Fruit fly (Drosophila melanogaster) whole organism, embryonic: Measurements from ENCODE around the gene CG15014.

ENCODE experiments used
- CG12299 ChIP-seq: fragments of 200-800 bp; sonication (Bioruptor generic); optimal IDR thresholded peaks from 2 replicates; lab custom pipeline; 2018; ENCODE audit warnings: missing biosample characterization, mild to moderate bottlenecking, missing genetic modification characterization
- CG13287 ChIP-seq: fragments of 200-800 bp; sonication (Bioruptor generic); IDR thresholded peaks from 2 replicates; pipeline ENCODE4 v1.3.6; 2022; ENCODE audit warnings: missing biosample characterization, missing genetic modification characterization; ENCODE audit not compliant: partially characterized antibody
- CG15479 ChIP-seq: fragments of 200-800 bp; sonication (Bioruptor generic); optimal IDR thresholded peaks from 3 replicates; lab custom pipeline; 2019; ENCODE audit warnings: missing biosample characterization, mild to moderate bottlenecking, missing genetic modification characterization, moderate library complexity
- CG17568 ChIP-seq: fragments of 200-800 bp; sonication (Bioruptor generic); optimal IDR thresholded peaks from 2 replicates; lab custom pipeline; 2018; ENCODE audit warnings: missing biosample characterization, mild to moderate bottlenecking, missing genetic modification characterization, moderate library complexity
- CG1792 ChIP-seq: fragments of 200-800 bp; sonication (Bioruptor generic); optimal IDR thresholded peaks from 2 replicates; lab custom pipeline; 2016; ENCODE audit warnings: missing biosample characterization, missing genetic modification characterization
- CG18619 ChIP-seq: fragments of 200-800 bp; sonication (Bioruptor generic); optimal IDR thresholded peaks from 3 replicates; lab custom pipeline; 2017; ENCODE audit warnings: missing biosample characterization, mild to moderate bottlenecking, missing genetic modification characterization
- CG2116 ChIP-seq: fragments of 200-800 bp; sonication (Bioruptor generic); optimal IDR thresholded peaks from 3 replicates; lab custom pipeline; 2018; ENCODE audit warnings: missing biosample characterization, mild to moderate bottlenecking, missing genetic modification characterization
- CG2129 ChIP-seq: fragments of 200-800 bp; sonication (Bioruptor generic); IDR thresholded peaks from 2 replicates; pipeline ENCODE4 v1.3.6; 2022; ENCODE audit warnings: missing biosample characterization, missing genetic modification characterization; ENCODE audit not compliant: partially characterized antibody
- CG2678 ChIP-seq: fragments of 200-800 bp; sonication (Bioruptor generic); optimal IDR thresholded peaks from 3 replicates; lab custom pipeline; 2019; ENCODE audit warnings: missing biosample characterization, mild to moderate bottlenecking, missing genetic modification characterization, moderate library complexity
- CG2875 ChIP-seq: fragments of 200-800 bp; sonication (Bioruptor generic); optimal IDR thresholded peaks from 2 replicates; lab custom pipeline; 2017; ENCODE audit warnings: missing biosample characterization, mild to moderate bottlenecking, missing genetic modification characterization, missing genetic modification reagents
- CG31365 ChIP-seq: fragments of 200-800 bp; sonication (Bioruptor generic); optimal IDR thresholded peaks from 2 replicates; lab custom pipeline; 2018; ENCODE audit warnings: missing biosample characterization, mild to moderate bottlenecking, missing genetic modification characterization
- CG34224 ChIP-seq: fragments of 200-800 bp; sonication (Bioruptor generic); IDR thresholded peaks from 3 replicates; pipeline ENCODE4 v1.3.6; 2022; ENCODE audit warnings: missing biosample characterization, missing genetic modification characterization; ENCODE audit not compliant: partially characterized antibody
- CG4617 ChIP-seq: fragments of 200-800 bp; sonication (Bioruptor generic); optimal IDR thresholded peaks from 3 replicates; lab custom pipeline; 2016; ENCODE audit warnings: missing biosample characterization, missing genetic modification characterization, borderline replicate concordance
- CG4820 ChIP-seq: fragments of 200-800 bp; sonication (Bioruptor generic); optimal IDR thresholded peaks from 3 replicates; lab custom pipeline; 2016; ENCODE audit warnings: missing biosample characterization, missing genetic modification characterization
- CG5245 ChIP-seq: fragments of 200-800 bp; sonication (Bioruptor generic); optimal IDR thresholded peaks from 3 replicates; lab custom pipeline; 2016; ENCODE audit warnings: missing biosample characterization, missing genetic modification characterization
- CG5953 ChIP-seq: fragments of 200-800 bp; sonication (Bioruptor generic); IDR thresholded peaks from 2 replicates; pipeline ENCODE4 v1.3.6; 2022; ENCODE audit warnings: missing biosample characterization, missing genetic modification characterization
- CG7963 ChIP-seq: fragments of 200-800 bp; sonication (Bioruptor generic); IDR thresholded peaks from 3 replicates; pipeline ENCODE4 v1.3.6; 2022; ENCODE audit warnings: missing biosample characterization, missing genetic modification characterization; ENCODE audit not compliant: partially characterized antibody
- CG8281 ChIP-seq: fragments of 200-800 bp; sonication (Bioruptor generic); optimal IDR thresholded peaks from 2 replicates; lab custom pipeline; 2018; ENCODE audit warnings: missing biosample characterization, mild to moderate bottlenecking, missing genetic modification characterization, moderate library complexity
- CG8944 ChIP-seq: fragments of 200-800 bp; sonication (Bioruptor generic); optimal IDR thresholded peaks from 3 replicates; lab custom pipeline; 2016; ENCODE audit warnings: missing biosample characterization, missing genetic modification characterization
- CG9609 ChIP-seq: fragments of 200-800 bp; sonication (Bioruptor generic); optimal IDR thresholded peaks from 3 replicates; lab custom pipeline; 2016; ENCODE audit warnings: missing biosample characterization, missing genetic modification characterization
- CG9727 ChIP-seq: fragments of 200-800 bp; sonication (Bioruptor generic); optimal IDR thresholded peaks from 3 replicates; lab custom pipeline; 2017; ENCODE audit warnings: missing biosample characterization, mild to moderate bottlenecking, missing genetic modification characterization
- CG9876 ChIP-seq: fragments of 200-800 bp; sonication (Bioruptor generic); optimal IDR thresholded peaks from 2 replicates; lab custom pipeline; 2016; ENCODE audit warnings: missing biosample characterization, missing genetic modification characterization
- CTCF ChIP-seq: fragments of 200-800 bp; sonication (Bioruptor generic); optimal IDR thresholded peaks from 2 replicates; lab custom pipeline; 2017; ENCODE audit warnings: missing biosample characterization, mild to moderate bottlenecking, missing genetic modification characterization, moderate library complexity
- Jarid2 ChIP-seq: fragments of 200-800 bp; sonication (Bioruptor generic); optimal IDR thresholded peaks from 3 replicates; lab custom pipeline; 2017; ENCODE audit warnings: mild to moderate bottlenecking, missing biosample characterization, missing genetic modification reagents, missing genetic modification characterization
- Myb ChIP-seq: fragments of 200-800 bp; sonication (Bioruptor generic); optimal IDR thresholded peaks from 2 replicates; lab custom pipeline; 2016; ENCODE audit warnings: missing biosample characterization, missing genetic modification characterization
- NFAT ChIP-seq: fragments of 200-800 bp; sonication (Bioruptor generic); IDR thresholded peaks from 2 replicates; pipeline ENCODE4 v1.3.6; 2022; ENCODE audit warnings: missing biosample characterization, missing genetic modification characterization
- Oli ChIP-seq: fragments of 200-800 bp; sonication (Bioruptor generic); optimal IDR thresholded peaks from 2 replicates; lab custom pipeline; 2018; ENCODE audit warnings: missing biosample characterization, mild to moderate bottlenecking, missing genetic modification characterization, moderate library complexity
- Sry-δ ChIP-seq: fragments of 200-800 bp; sonication (Bioruptor generic); optimal IDR thresholded peaks from 2 replicates; lab custom pipeline; 2016; ENCODE audit warnings: missing biosample characterization, missing genetic modification characterization
- Trl ChIP-seq, 3 experiments: fragments of >200 bp in 2 of 3; fragments of 200-800 bp in 1 of 3; sonication (Bioruptor generic) in 1 of 3; optimal IDR thresholded peaks; 2 replicates in 1 of 3; 3 replicates in 2 of 3; lab custom pipeline; 2016 to 2017; ENCODE audit warnings: missing biosample characterization in 1 of 3, missing genetic modification characterization in 1 of 3
- YL-1 ChIP-seq: fragments of 200-800 bp; sonication (Bioruptor generic); optimal IDR thresholded peaks from 3 replicates; lab custom pipeline; 2017; ENCODE audit warnings: missing biosample characterization, mild to moderate bottlenecking, missing genetic modification characterization
- cg ChIP-seq: fragments of 200-800 bp; sonication (Bioruptor generic); optimal IDR thresholded peaks from 3 replicates; lab custom pipeline; 2019; ENCODE audit warnings: missing biosample characterization, mild to moderate bottlenecking, missing genetic modification characterization, moderate library complexity
- chn ChIP-seq: fragments of 200-800 bp; sonication (Bioruptor generic); optimal IDR thresholded peaks from 2 replicates; lab custom pipeline; 2016; ENCODE audit warnings: missing biosample characterization, missing genetic modification characterization
- da ChIP-seq: fragments of 200-800 bp; sonication (Bioruptor generic); optimal IDR thresholded peaks from 2 replicates; lab custom pipeline; 2016; ENCODE audit warnings: missing biosample characterization, missing genetic modification characterization
- dimm ChIP-seq: fragments of 200-800 bp; sonication (Bioruptor generic); IDR thresholded peaks from 2 replicates; pipeline ENCODE4 v1.3.6; 2022; ENCODE audit warnings: missing biosample characterization, missing genetic modification characterization
- fru ChIP-seq: fragments of >200 bp; optimal IDR thresholded peaks from 2 replicates; lab custom pipeline; 2017
- gro ChIP-seq: fragments of 200-800 bp; sonication (Bioruptor generic); optimal IDR thresholded peaks from 2 replicates; lab custom pipeline; 2016; ENCODE audit warnings: missing biosample characterization, missing genetic modification characterization
- hbn ChIP-seq: fragments of 200-800 bp; sonication (Bioruptor generic); IDR thresholded peaks from 2 replicates; pipeline ENCODE4 v1.3.6; 2022; ENCODE audit warnings: missing biosample characterization, missing genetic modification characterization; ENCODE audit not compliant: partially characterized antibody
- kay ChIP-seq: fragments of 200-800 bp; sonication (Bioruptor generic); optimal IDR thresholded peaks from 2 replicates; lab custom pipeline; 2016; ENCODE audit warnings: missing biosample characterization, missing genetic modification characterization
- pan ChIP-seq, 4 experiments: fragments of >200 bp in 3 of 4; fragments of 200-800 bp in 1 of 4; sonication (Bioruptor generic) in 1 of 4; optimal IDR thresholded peaks in 3 of 4; IDR thresholded peaks in 1 of 4; 2 replicates each; pipeline versions ENCODE4 v1.3.6 to Lab custom; 2017 to 2022; ENCODE audit warnings: missing biosample characterization in 2 of 4, missing genetic modification characterization in 2 of 4, mixed read lengths in 1 of 4
- pb ChIP-seq: fragments of 200-800 bp; sonication (Bioruptor generic); optimal IDR thresholded peaks from 3 replicates; lab custom pipeline; 2016; ENCODE audit warnings: missing biosample characterization, missing genetic modification characterization
- so ChIP-seq: fragments of 200-800 bp; sonication (Bioruptor generic); IDR thresholded peaks from 3 replicates; pipeline ENCODE4 v1.3.6; 2022; ENCODE audit warnings: missing biosample characterization, missing genetic modification characterization
- unpg ChIP-seq: fragments of 200-800 bp; sonication (Bioruptor generic); optimal IDR thresholded peaks from 3 replicates; lab custom pipeline; 2018; ENCODE audit warnings: missing biosample characterization, mild to moderate bottlenecking, missing genetic modification characterization, moderate library complexity
- vnd ChIP-seq: fragments of 200-800 bp; sonication (Bioruptor generic); IDR thresholded peaks from 3 replicates; pipeline ENCODE4 v1.3.6; 2022; ENCODE audit warnings: missing biosample characterization, missing genetic modification characterization; ENCODE audit not compliant: partially characterized antibody
- zen ChIP-seq: fragments of 200-800 bp; sonication (Bioruptor generic); optimal IDR thresholded peaks from 3 replicates; lab custom pipeline; 2018; ENCODE audit warnings: missing biosample characterization, mild to moderate bottlenecking, missing genetic modification characterization, moderate library complexity
- zen2 ChIP-seq: fragments of 200-800 bp; sonication (Bioruptor generic); IDR thresholded peaks from 3 replicates; pipeline ENCODE4 v1.3.6; 2022; ENCODE audit warnings: missing biosample characterization, missing genetic modification characterization; ENCODE audit not compliant: partially characterized antibody
- zf30C ChIP-seq: fragments of 200-800 bp; sonication (Bioruptor generic); optimal IDR thresholded peaks from 3 replicates; lab custom pipeline; 2018; ENCODE audit warnings: missing biosample characterization, mild to moderate bottlenecking, missing genetic modification characterization
- zfh1 ChIP-seq: fragments of 200-800 bp; sonication (Bioruptor generic); IDR thresholded peaks from 3 replicates; pipeline ENCODE4 v1.3.6; 2022; ENCODE audit warnings: missing biosample characterization, missing genetic modification characterization

The CG15014 gene

DNA sequence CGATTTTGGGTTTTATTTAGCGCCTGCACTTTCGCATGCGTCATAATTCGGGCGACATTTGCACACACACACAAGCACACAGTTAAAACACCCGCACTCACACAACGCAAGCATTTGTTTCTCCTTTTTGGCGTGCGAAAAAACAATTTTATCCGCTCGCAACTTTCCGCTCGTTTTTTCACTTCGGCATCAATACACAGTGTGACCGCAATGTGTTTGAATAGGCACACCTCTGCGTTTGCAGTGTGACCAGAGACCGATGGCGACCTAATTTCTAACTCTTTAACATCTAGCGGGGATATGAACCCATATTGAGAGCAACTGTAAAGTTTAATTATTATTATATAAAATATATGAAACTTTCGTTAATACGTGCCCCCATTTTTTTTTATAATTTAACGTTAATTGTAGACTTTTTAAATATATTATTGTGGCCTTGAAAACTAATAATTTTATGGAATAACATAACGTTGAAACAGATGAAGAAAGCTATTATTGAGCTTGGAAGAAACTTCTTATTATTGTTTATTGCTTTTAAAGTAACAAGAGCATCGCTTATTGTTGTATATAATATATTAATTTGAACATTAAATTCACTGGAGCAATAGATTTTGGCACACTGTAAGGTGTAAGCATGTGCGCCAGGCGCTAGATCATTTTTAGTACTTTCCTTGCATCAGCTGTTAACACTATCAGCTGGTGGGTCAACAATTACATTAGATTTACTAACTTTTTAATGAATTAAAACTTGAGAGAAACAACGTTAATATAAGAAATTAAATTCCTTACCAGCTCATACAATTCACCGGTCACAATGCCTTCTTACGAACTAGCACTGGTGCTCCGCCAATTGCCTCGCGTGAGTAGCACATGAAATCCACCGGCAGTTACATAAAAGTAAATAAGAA is 42.1 kb upstream of the CG15014 start, which contains the start of the genes Cip4 and mRpS6 (continued):
- TF ChIP-seq gro (GFP tag; lab: Kevin White, UChicago) (peak; percentile 59), Trl (optimal IDR thresholded peaks at IDR 0.05; lab: Kevin White, UChicago) (no peak), Trl (GFP tag; optimal IDR thresholded peaks at IDR 0.05; lab: Kevin White, UChicago) (peak; percentile 46), CG9727 (GFP tag; lab: Kevin White, UChicago) (peak; percentile 87), CG18619 (peak; percentile 80), CG5245 (no peak), YL-1 (peak; percentile 61), CG34224 (GFP tag; lab: Robert Waterston, UW) (no peak; the same call in 2 of the 3 replicates), da (GFP tag; lab: Kevin White, UChicago) (no peak), pan (optimal IDR thresholded peaks at IDR 0.05; lab: Kevin White, UChicago) (no peak), pan (GFP tag; optimal IDR thresholded peaks at IDR 0.05 in 1 of 2, IDR thresholded peaks at IDR 0.05 in 1 of 2) (peak in 1 of 2 experiments; percentile 77), cg (GFP tag; lab: Kevin White, UChicago) (peak; percentile 69), kay (GFP tag; lab: Kevin White, UChicago) (peak; percentile 65), zf30C (no peak), zen (tag; lab: Kevin White, UChicago) (no peak), zfh1 (GFP tag; lab: Robert Waterston, UW) (peak; percentile 76), CG4617 (GFP tag; lab: Kevin White, UChicago) (peak; percentile 53), unpg (GFP tag; lab: Kevin White, UChicago) (peak; percentile 86), CG8944 (GFP tag; lab: Kevin White, UChicago) (no peak), Sry-δ (GFP tag; lab: Kevin White, UChicago) (peak; percentile 3), CG31365 (tag; lab: Kevin White, UChicago) (no peak), so (GFP tag; lab: Robert Waterston, UW) (peak; percentile 85), chn (peak; percentile 56), CG2678 (peak; percentile 86), CG9876 (no peak), CG13287 (GFP tag; lab: Robert Waterston, UW) (peak; percentile 49), CG2875 (GFP tag; lab: Kevin White, UChicago) (peak; percentile 34), Jarid2 (GFP tag; lab: Kevin White, UChicago) (peak; percentile 90), CG8281 (tag; lab: Kevin White, UChicago) (peak; percentile 52), CG5953 (GFP tag; lab: Robert Waterston, UW) (peak; percentile 87), fru (no peak), zen2 (GFP tag; lab: Robert Waterston, UW) (no peak), CG1792 (no peak), Oli (tag; lab: Kevin White, UChicago) (peak; percentile 77), CG4820 (no peak), NFAT (peak; percentile 57; the same call in 1 of the 2 replicates), CG2129 (no peak), CG2116 (GFP tag; lab: Kevin White, UChicago) (peak; percentile 75), CG12299 (tag; lab: Kevin White, UChicago) (peak; percentile 84), CG15479 (GFP tag; lab: Kevin White, UChicago) (peak; percentile 51), dimm (GFP tag; lab: Robert Waterston, UW) (peak; percentile 64; the same call in 1 of the 2 replicates), pb (no peak), CG9609 (no peak), CTCF (no peak), vnd (no peak), hbn (GFP tag; lab: Robert Waterston, UW) (no peak), CG17568 (GFP tag; lab: Kevin White, UChicago) (peak; percentile 52), CG7963 (0 out of 3 replicates have a peak, but pooled peaks have one; percentile 34), Myb (GFP tag; lab: Kevin White, UChicago) (no peak)
